Fruit fly (Drosophila melanogaster): Measurements from ENCODE around the gene CG32640.
A peak's percentile ranks its signal among the peaks of the same experiment; 100 is the strongest.
"Not testable (repeated sequence)": the region's sequence is repeated elsewhere in the genome, so short reads cannot be mapped to it uniquely, and the experiment has no call there.

Gene CG32640

dm6 chrX:13177720-13178119 is at the start of gene CG32640:
TSS of gene CG32640 (plus strand) at chrX:13178005.
- TF ChIP-seq CTCF, CG8478 (optimal IDR thresholded peaks at IDR 0.05): not testable (repeated sequence)

- peak in 1 of 2 experiments; percentile 12 for TF ChIP-seq CTCF (optimal IDR thresholded peaks at IDR 0.05)
- no peak for TF ChIP-seq CG8478 (optimal IDR thresholded peaks at IDR 0.05)
Observed at dm6 chrX:13128750-13129152, 49.1 kb upstream of the CG32640 start, which contains the start of the genes CG32638, CG15717 and MFS10. TSS of gene CG32638 (minus strand) at chrX:13128794. TSS of gene CG15717 (plus strand) at chrX:13128952. TSS of gene MFS10 (plus strand) at chrX:13129018.

dm6 chrX:13130175-13130822 is 47.5 kb upstream of the CG32640 start:
- TF ChIP-seq CTCF (optimal IDR thresholded peaks at IDR 0.05) (no peak), CG8478 (optimal IDR thresholded peaks at IDR 0.05) (no peak)

DNA sequence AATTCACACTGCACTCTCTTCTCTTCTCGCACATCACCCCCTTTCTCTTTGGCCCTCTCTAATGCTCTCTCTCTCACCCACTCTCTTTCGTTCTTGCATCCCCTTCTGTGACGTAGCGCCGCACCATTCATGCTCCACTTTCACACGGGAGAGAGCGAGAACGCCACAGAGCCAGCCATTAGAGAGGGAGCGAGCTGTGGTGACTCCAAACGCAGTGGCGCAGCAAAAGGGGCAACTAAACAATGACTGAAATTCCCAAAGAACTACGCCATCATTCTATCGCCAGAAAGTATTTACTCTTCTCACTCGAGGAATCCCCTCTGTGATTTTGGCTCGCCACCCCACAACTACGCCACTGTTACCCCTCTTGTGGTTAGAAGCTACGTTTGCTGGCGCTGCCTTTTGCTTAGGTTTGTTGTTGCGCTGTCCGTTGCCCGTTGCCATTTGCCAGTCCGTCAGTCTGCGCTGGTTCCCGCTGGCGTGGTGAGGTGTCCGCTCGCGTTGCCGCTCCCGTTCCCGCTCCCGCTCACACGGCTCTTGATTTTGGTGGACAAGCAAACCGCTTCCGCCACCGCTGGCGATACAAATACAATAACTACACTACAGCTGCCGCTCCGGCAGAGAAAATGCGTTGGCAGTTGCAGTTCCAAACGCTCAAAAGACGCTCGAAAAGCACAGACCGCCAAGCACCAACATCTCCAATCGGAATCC is 46.6 kb upstream of the CG32640 start:
- TF ChIP-seq CG8478 (optimal IDR thresholded peaks at IDR 0.05) (no peak), CTCF (optimal IDR thresholded peaks at IDR 0.05) (no peak)

DNA sequence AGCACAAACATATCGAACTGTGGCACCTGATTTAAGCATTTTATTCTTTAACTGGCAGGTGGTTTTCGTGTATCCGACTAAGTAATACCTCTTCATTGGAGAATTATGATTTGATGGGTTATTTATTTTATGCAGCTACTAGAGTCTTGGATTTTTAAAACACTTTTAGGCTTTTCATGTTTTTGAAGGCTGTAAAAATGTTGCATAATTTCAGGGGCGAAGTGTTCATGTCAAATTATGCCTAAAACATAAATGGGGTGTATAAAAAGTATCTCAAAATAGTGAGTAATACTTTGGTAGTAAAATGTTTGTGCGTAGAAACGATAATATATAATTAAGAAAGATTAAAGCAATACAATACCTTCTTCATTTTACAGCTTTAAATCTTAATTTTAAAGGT is 43.0 kb upstream of the CG32640 start:
- peak in 1 of 2 experiments; percentile 6 for TF ChIP-seq CTCF (optimal IDR thresholded peaks at IDR 0.05)
- no peak for TF ChIP-seq CG8478 (optimal IDR thresholded peaks at IDR 0.05)

DNA sequence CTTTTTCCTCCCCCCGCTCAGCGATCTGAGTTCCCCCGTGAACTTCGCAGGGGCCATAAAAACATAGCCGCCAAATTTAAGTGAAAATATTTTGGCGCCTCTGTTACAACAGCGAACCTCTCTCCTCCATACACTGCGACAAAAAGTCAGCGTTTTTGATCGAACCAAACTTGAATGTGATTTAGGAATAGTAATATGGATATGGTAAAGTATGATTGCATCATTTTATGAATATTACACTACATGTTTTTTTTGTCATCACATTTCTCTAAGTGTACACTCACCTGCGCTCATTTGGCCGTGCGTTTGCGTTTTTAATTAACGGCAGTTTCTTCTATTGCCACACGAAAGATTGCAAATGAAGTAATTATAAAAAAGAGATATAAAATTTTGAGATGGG is 42.1 kb upstream of the CG32640 start:
- TF ChIP-seq CG8478 (optimal IDR thresholded peaks at IDR 0.05) (no peak), CTCF (optimal IDR thresholded peaks at IDR 0.05) (no peak)

dm6 chrX:13136939-13137697 is 40.7 kb upstream of the CG32640 start:
- TF ChIP-seq CTCF (optimal IDR thresholded peaks at IDR 0.05) (no peak), CG8478 (optimal IDR thresholded peaks at IDR 0.05) (no peak)

dm6 chrX:13138887-13139286 is 38.9 kb upstream of the CG32640 start, which contains the start of gene CG32645:
TSS of gene CG32645 (plus strand) at chrX:13139199.
- no peak for TF ChIP-seq CTCF (optimal IDR thresholded peaks at IDR 0.05)
- TF ChIP-seq CG8478 (optimal IDR thresholded peaks at IDR 0.05) = no peak

DNA sequence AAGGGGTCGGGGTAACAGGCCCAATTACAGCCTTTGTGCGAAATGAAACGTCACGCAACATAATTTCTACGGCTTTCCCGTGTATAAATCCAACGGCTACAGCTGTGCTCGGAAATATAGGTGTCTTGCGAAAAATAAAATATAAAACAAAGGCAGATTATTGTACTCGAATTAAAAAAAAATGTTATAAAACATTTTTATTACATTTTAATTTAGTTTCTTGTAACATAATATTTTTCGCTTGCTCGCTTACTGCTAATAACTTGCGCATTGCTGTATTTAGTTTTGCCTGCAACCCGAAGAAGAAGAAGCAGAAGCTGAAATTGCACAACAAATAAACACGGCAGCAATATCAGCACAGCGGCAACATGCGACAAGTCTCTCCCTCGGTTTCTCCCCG is 34.7 kb upstream of the CG32640 start:
- TF ChIP-seq CG8478 (optimal IDR thresholded peaks at IDR 0.05) = no peak
- no peak for TF ChIP-seq CTCF (optimal IDR thresholded peaks at IDR 0.05)

- TF ChIP-seq CG8478 (optimal IDR thresholded peaks at IDR 0.05) (no peak), CTCF (optimal IDR thresholded peaks at IDR 0.05) (no peak)
Observed at dm6 chrX:13145858-13146257, 31.9 kb upstream of the CG32640 start.

DNA sequence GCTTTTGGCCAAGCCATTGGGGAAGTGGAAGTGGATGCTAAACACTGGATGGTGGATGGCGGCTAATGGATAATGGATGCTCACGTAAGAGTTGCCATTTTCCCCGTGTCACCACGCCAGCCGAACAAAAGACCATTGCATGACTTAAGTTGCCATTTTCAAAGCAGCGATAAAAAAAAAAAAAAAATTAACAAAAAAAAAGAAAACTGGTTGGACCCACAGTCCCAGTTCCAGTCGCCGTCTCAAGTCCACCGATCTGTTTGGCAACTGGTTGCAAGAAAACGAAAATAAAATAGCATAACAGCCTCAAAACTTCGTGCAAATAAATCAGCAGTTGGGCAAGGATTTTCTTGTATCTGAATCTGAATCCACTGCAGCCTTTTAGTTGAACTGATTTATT is 28.7 kb upstream of the CG32640 start:
- TF ChIP-seq CG8478 (optimal IDR thresholded peaks at IDR 0.05) = no peak
- no peak for TF ChIP-seq CTCF (optimal IDR thresholded peaks at IDR 0.05)

- TF ChIP-seq CG8478 (optimal IDR thresholded peaks at IDR 0.05) (no peak), CTCF (optimal IDR thresholded peaks at IDR 0.05) (no peak)
Observed at dm6 chrX:13154783-13155182, 23.0 kb upstream of the CG32640 start, which contains the start of the genes CG4318 and CG4332. TSS of gene CG4318 (minus strand) at chrX:13154924. TSS of gene CG4332 (plus strand) at chrX:13155038.

- no peak for TF ChIP-seq CTCF (optimal IDR thresholded peaks at IDR 0.05)
- no peak for TF ChIP-seq CG8478 (optimal IDR thresholded peaks at IDR 0.05)
Observed at dm6 chrX:13159481-13159880, 18.3 kb upstream of the CG32640 start, which contains the start of the genes Bap60 and CG12096. TSS of gene Bap60 (minus strand) at chrX:13159508. TSS of gene CG12096 (plus strand) at chrX:13159604.

dm6 chrX:13172865-13173264 is 4.9 kb upstream of the CG32640 start:
- TF ChIP-seq CG8478 (optimal IDR thresholded peaks at IDR 0.05) (no peak), CTCF (optimal IDR thresholded peaks at IDR 0.05) (no peak)

DNA sequence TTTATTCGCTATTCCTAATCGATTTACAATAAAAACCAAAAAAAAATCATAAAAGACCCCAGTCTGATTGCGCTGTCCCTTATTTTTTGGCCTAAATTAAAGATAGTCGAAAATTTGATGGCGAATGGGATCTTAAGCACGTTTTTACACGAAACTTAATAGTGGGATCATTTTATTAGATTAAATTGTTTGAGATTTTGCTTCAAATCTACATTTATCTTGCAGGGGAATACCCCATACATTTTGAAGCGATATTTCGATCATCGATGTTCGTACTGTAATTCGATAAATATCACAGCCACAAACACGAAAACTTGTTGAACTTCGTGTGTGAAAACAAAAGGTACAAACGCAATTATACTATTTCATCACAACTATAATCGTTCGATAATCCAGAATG is 6.4 kb downstream of the CG32640 start, which contains the start of gene CG32641:
CG32641 (plus strand) TSS at position 301 of the 400 bp plus-strand sequence.
- TF ChIP-seq CG8478, CTCF (optimal IDR thresholded peaks at IDR 0.05): not testable (repeated sequence)
